Worm (Caenorhabditis elegans) whole organism, late embryonic: ENCODE data around the gene ZC262.13.

ENCODE experiments used
- C08G9.2 ChIP-seq: sonication (generic microtip); optimal IDR thresholded peaks from 2 replicates; lab custom pipeline; 2016; ENCODE audit warnings: mild to moderate bottlenecking, missing genetic modification characterization, moderate library complexity, missing compliant biosample characterization
- C38D4.7 ChIP-seq: fragments of 200-800 bp; sonication (Bioruptor generic); optimal IDR thresholded peaks from 2 replicates; lab custom pipeline; 2018; ENCODE audit warnings: mild to moderate bottlenecking, missing genetic modification characterization, moderate library complexity, missing compliant biosample characterization
- F13H6.1 ChIP-seq: sonication (generic microtip); optimal IDR thresholded peaks from 2 replicates; lab custom pipeline; 2016; ENCODE audit warnings: missing genetic modification characterization, missing compliant biosample characterization
- K09A11.1 ChIP-seq: sonication (generic microtip); optimal IDR thresholded peaks from 2 replicates; lab custom pipeline; 2017; ENCODE audit warnings: antibody characterized with exemption, mild to moderate bottlenecking, missing genetic modification characterization, missing compliant biosample characterization; ENCODE audit not compliant: insufficient read depth
- T23F11.4 ChIP-seq: fragments of 200-800 bp; sonication (Bioruptor generic); optimal IDR thresholded peaks from 2 replicates; lab custom pipeline; 2018; ENCODE audit warnings: mild to moderate bottlenecking, missing genetic modification characterization, missing compliant biosample characterization
- ahr-1 ChIP-seq: sonication (generic microtip); optimal IDR thresholded peaks from 2 replicates; lab custom pipeline; 2016; ENCODE audit warnings: missing genetic modification characterization, missing compliant biosample characterization
- ceh-14 ChIP-seq: sonication (generic microtip); optimal IDR thresholded peaks from 2 replicates; lab custom pipeline; 2016; ENCODE audit warnings: missing genotype, missing genetic modification characterization, missing compliant biosample characterization
- ceh-18 ChIP-seq: sonication (generic microtip); optimal IDR thresholded peaks from 2 replicates; lab custom pipeline; 2016; ENCODE audit warnings: missing genetic modification characterization, missing compliant biosample characterization
- ceh-2 ChIP-seq: sonication (generic microtip); optimal IDR thresholded peaks from 2 replicates; lab custom pipeline; 2016; ENCODE audit warnings: missing genotype, missing genetic modification characterization, missing compliant biosample characterization
- ceh-22 ChIP-seq: sonication (generic microtip); optimal IDR thresholded peaks from 2 replicates; lab custom pipeline; 2017; ENCODE audit warnings: missing biosample characterization, missing genetic modification characterization
- ceh-24 ChIP-seq: sonication (generic microtip); optimal IDR thresholded peaks from 2 replicates; lab custom pipeline; 2016; ENCODE audit warnings: mild to moderate bottlenecking, missing genetic modification characterization, missing compliant biosample characterization
- ceh-30 ChIP-seq: fragments of 150-350 bp; optimal IDR thresholded peaks from 2 replicates; lab custom pipeline; 2014; ENCODE audit warnings: missing biosample characterization, missing genetic modification characterization
- ceh-31 ChIP-seq: sonication (generic microtip); optimal IDR thresholded peaks from 2 replicates; lab custom pipeline; 2016; ENCODE audit warnings: missing genetic modification characterization, missing compliant biosample characterization
- ceh-34 ChIP-seq: sonication (generic microtip); optimal IDR thresholded peaks from 2 replicates; lab custom pipeline; 2016; ENCODE audit warnings: mild to moderate bottlenecking, missing genetic modification characterization, missing compliant biosample characterization
- ceh-45 ChIP-seq: fragments of 200-800 bp; sonication (Bioruptor generic); IDR thresholded peaks from 2 replicates; pipeline ENCODE4 v1.3.6; 2022; ENCODE audit warnings: missing genetic modification reagents, missing genetic modification characterization, missing compliant biosample characterization
- ceh-6 ChIP-seq: fragments of 200-800 bp; sonication (Bioruptor generic); optimal IDR thresholded peaks from 2 replicates; lab custom pipeline; 2018; ENCODE audit warnings: mild to moderate bottlenecking, missing genetic modification characterization, missing compliant biosample characterization
- dmd-4 ChIP-seq: sonication (generic microtip); optimal IDR thresholded peaks from 2 replicates; lab custom pipeline; 2016; ENCODE audit warnings: borderline replicate concordance, missing genetic modification characterization, missing compliant biosample characterization
- dve-1 ChIP-seq: sonication (generic microtip); optimal IDR thresholded peaks from 2 replicates; lab custom pipeline; 2017; ENCODE audit warnings: antibody characterized with exemption, mild to moderate bottlenecking, missing genetic modification characterization, missing compliant biosample characterization
- elt-2 ChIP-seq: sonication (generic microtip); optimal IDR thresholded peaks from 2 replicates; lab custom pipeline; 2016; ENCODE audit warnings: missing genetic modification reagents, missing genetic modification characterization, missing compliant biosample characterization
- elt-4 ChIP-seq: sonication (generic microtip); optimal IDR thresholded peaks from 2 replicates; lab custom pipeline; 2016; ENCODE audit warnings: missing genetic modification characterization, missing compliant biosample characterization
- ets-4 ChIP-seq: sonication (generic microtip); optimal IDR thresholded peaks from 2 replicates; lab custom pipeline; 2016; ENCODE audit warnings: missing genetic modification characterization, missing compliant biosample characterization
- eyg-1 ChIP-seq: sonication (generic microtip); optimal IDR thresholded peaks from 2 replicates; lab custom pipeline; 2016; ENCODE audit warnings: missing genotype, missing genetic modification characterization, missing compliant biosample characterization
- fax-1 ChIP-seq: sonication (generic microtip); optimal IDR thresholded peaks from 2 replicates; lab custom pipeline; 2016; ENCODE audit warnings: missing genotype, missing genetic modification characterization, missing compliant biosample characterization
- fkh-10 ChIP-seq: fragments of 150-350 bp; optimal IDR thresholded peaks from 2 replicates; lab custom pipeline; 2014; ENCODE audit warnings: missing biosample characterization, missing genetic modification reagents, missing genetic modification characterization
- fkh-6 ChIP-seq: sonication (generic microtip); optimal IDR thresholded peaks from 2 replicates; lab custom pipeline; 2016; ENCODE audit warnings: missing genetic modification characterization, missing compliant biosample characterization
- gmeb-2 ChIP-seq: sonication (generic microtip); optimal IDR thresholded peaks from 2 replicates; lab custom pipeline; 2016; ENCODE audit warnings: missing genetic modification characterization, inconsistent platforms, missing compliant biosample characterization
- hlh-15 ChIP-seq: sonication (generic microtip); optimal IDR thresholded peaks from 2 replicates; lab custom pipeline; 2016; ENCODE audit warnings: missing genetic modification characterization, missing compliant biosample characterization
- hlh-30 ChIP-seq: sonication (generic microtip); optimal IDR thresholded peaks from 2 replicates; lab custom pipeline; 2017; ENCODE audit warnings: antibody characterized with exemption, missing genetic modification characterization, missing compliant biosample characterization; ENCODE audit not compliant: insufficient read depth
- hlh-6 ChIP-seq: sonication (generic microtip); optimal IDR thresholded peaks from 2 replicates; lab custom pipeline; 2016; ENCODE audit warnings: missing genotype, missing genetic modification characterization, missing compliant biosample characterization
- hlh-8 ChIP-seq: sonication (generic microtip); optimal IDR thresholded peaks from 2 replicates; lab custom pipeline; 2016; ENCODE audit warnings: missing genotype, missing genetic modification characterization, missing compliant biosample characterization
- lim-6 ChIP-seq: sonication (generic microtip); optimal IDR thresholded peaks from 2 replicates; lab custom pipeline; 2016; ENCODE audit warnings: missing genetic modification characterization, missing compliant biosample characterization
- lin-11 ChIP-seq: fragments of 200-800 bp; sonication (Bioruptor generic); optimal IDR thresholded peaks from 2 replicates; lab custom pipeline; 2018; ENCODE audit warnings: mild to moderate bottlenecking, missing genetic modification characterization, missing compliant biosample characterization
- madf-2 ChIP-seq: sonication (generic microtip); optimal IDR thresholded peaks from 2 replicates; lab custom pipeline; 2017; ENCODE audit warnings: missing genetic modification characterization, missing compliant biosample characterization
- mec-3 ChIP-seq: sonication (generic microtip); optimal IDR thresholded peaks from 2 replicates; lab custom pipeline; 2016; ENCODE audit warnings: borderline replicate concordance, missing genetic modification characterization, missing compliant biosample characterization
- nfya-1 ChIP-seq: sonication (generic microtip); optimal IDR thresholded peaks from 2 replicates; lab custom pipeline; 2017; ENCODE audit warnings: missing genetic modification characterization, mild to moderate bottlenecking, missing compliant biosample characterization, antibody characterized with exemption, moderate library complexity
- nhr-232 ChIP-seq: sonication (generic microtip); optimal IDR thresholded peaks from 2 replicates; lab custom pipeline; 2016; ENCODE audit warnings: missing genetic modification characterization, missing compliant biosample characterization
- pag-3 ChIP-seq: sonication (generic microtip); optimal IDR thresholded peaks from 2 replicates; lab custom pipeline; 2016; ENCODE audit warnings: missing compliant biosample characterization, missing genetic modification characterization, borderline replicate concordance
- pax-1 ChIP-seq: fragments of 150-350 bp; optimal IDR thresholded peaks from 2 replicates; lab custom pipeline; 2014; ENCODE audit warnings: missing biosample characterization, missing genetic modification characterization
- pha-2 ChIP-seq: sonication (generic microtip); optimal IDR thresholded peaks from 2 replicates; lab custom pipeline; 2017; ENCODE audit warnings: mild to moderate bottlenecking, missing genetic modification characterization, missing compliant biosample characterization
- pqm-1 ChIP-seq: sonication (generic microtip); optimal IDR thresholded peaks from 2 replicates; lab custom pipeline; 2016; ENCODE audit warnings: missing genetic modification characterization, missing compliant biosample characterization
- pros-1 ChIP-seq: fragments of 150-350 bp; optimal IDR thresholded peaks from 2 replicates; lab custom pipeline; 2014; ENCODE audit warnings: missing biosample characterization, missing genetic modification reagents, missing genetic modification characterization
- ref-2 ChIP-seq: sonication (generic microtip); optimal IDR thresholded peaks from 2 replicates; lab custom pipeline; 2016; ENCODE audit warnings: missing genetic modification characterization, missing compliant biosample characterization
- rnt-1 ChIP-seq: sonication (generic microtip); optimal IDR thresholded peaks from 2 replicates; lab custom pipeline; 2016; ENCODE audit warnings: missing genetic modification characterization, missing compliant biosample characterization
- sox-2 ChIP-seq: fragments of 200-800 bp; sonication (Bioruptor generic); IDR thresholded peaks from 2 replicates; pipeline ENCODE4 v1.3.6; 2022; ENCODE audit warnings: missing genetic modification reagents, missing genetic modification characterization, missing compliant biosample characterization
- sox-4 ChIP-seq: sonication (generic microtip); optimal IDR thresholded peaks from 2 replicates; lab custom pipeline; 2017; ENCODE audit warnings: mild to moderate bottlenecking, missing genetic modification characterization, inconsistent platforms, missing compliant biosample characterization
- syd-9 ChIP-seq: sonication (generic microtip); optimal IDR thresholded peaks from 2 replicates; lab custom pipeline; 2016; ENCODE audit warnings: mild to moderate bottlenecking, missing genetic modification characterization, moderate library complexity, missing compliant biosample characterization
- tbx-2 ChIP-seq: sonication (generic microtip); optimal IDR thresholded peaks from 2 replicates; lab custom pipeline; 2016; ENCODE audit warnings: missing genetic modification characterization, missing compliant biosample characterization
- tbx-7 ChIP-seq: sonication (generic microtip); optimal IDR thresholded peaks from 2 replicates; lab custom pipeline; 2016; ENCODE audit warnings: missing genotype, missing genetic modification characterization, missing compliant biosample characterization
- ttx-3 ChIP-seq: sonication (generic microtip); optimal IDR thresholded peaks from 2 replicates; lab custom pipeline; 2016; ENCODE audit warnings: missing genetic modification reagents, missing genetic modification characterization, missing compliant biosample characterization
- unc-3 ChIP-seq, 2 experiments: fragments of 200-800 bp in 1 of 2; sonication (Bioruptor generic) in 1 of 2; sonication (generic microtip) in 1 of 2; conservative IDR thresholded peaks in 1 of 2; optimal IDR thresholded peaks in 1 of 2; 2 replicates each; pipeline versions ENCODE4 v1.3.6 to Lab custom; 2016 to 2022; ENCODE audit warnings: missing compliant biosample characterization in 2 of 2, missing genetic modification characterization in 2 of 2, missing genetic modification reagents in 1 of 2
- unc-42 ChIP-seq: sonication (generic microtip); optimal IDR thresholded peaks from 2 replicates; lab custom pipeline; 2016; ENCODE audit warnings: missing genotype, missing genetic modification characterization, missing compliant biosample characterization
- unc-86 ChIP-seq: sonication (generic microtip); optimal IDR thresholded peaks from 2 replicates; lab custom pipeline; 2016; ENCODE audit warnings: missing genetic modification characterization, missing compliant biosample characterization
- ztf-16 ChIP-seq: sonication (generic microtip); optimal IDR thresholded peaks from 2 replicates; lab custom pipeline; 2017; ENCODE audit warnings: missing genetic modification characterization, missing compliant biosample characterization

ZC262.13 gene

ce11 chrIII:8319100-8319499, 6.9 kb upstream of the ZC262.13 start, which contains the start of gene F10E9.11:
F10E9.11 (minus strand) TSS chrIII:8319260.
- TF ChIP-seq gmeb-2 (tag; lab: Kevin White, UChicago): peak; percentile 1
- no peak for TF ChIP-seq elt-4 (tag; lab: Kevin White, UChicago)
- no peak for TF ChIP-seq pros-1 (tag; lab: Kevin White, UChicago)
- peak; percentile 50 for TF ChIP-seq ceh-18 (tag; lab: Kevin White, UChicago)
- TF ChIP-seq nhr-232 (tag; lab: Kevin White, UChicago): no peak
- TF ChIP-seq T23F11.4 (GFP tag; lab: Kevin White, UChicago): no peak
- no peak for TF ChIP-seq ceh-24 (tag; lab: Kevin White, UChicago)
- peak; percentile 45 for TF ChIP-seq unc-86
- no peak for TF ChIP-seq ceh-22 (tag; lab: Kevin White, UChicago)
- TF ChIP-seq dve-1 (tag; lab: Kevin White, UChicago): no peak
- TF ChIP-seq ceh-45 (GFP tag; lab: Robert Waterston, UW): no peak
- peak; percentile 99 for TF ChIP-seq ceh-31 (tag; lab: Kevin White, UChicago)
- peak; percentile 48 for TF ChIP-seq pqm-1 (tag; lab: Kevin White, UChicago)
- TF ChIP-seq fax-1 (tag; lab: Kevin White, UChicago): peak; percentile 62
- peak; percentile 41; the same call in 1 of the 2 replicates for TF ChIP-seq unc-3 (GFP tag; conservative IDR thresholded peaks at IDR 0.05; lab: Robert Waterston, UW)
- TF ChIP-seq unc-3 (tag; optimal IDR thresholded peaks at IDR 0.05; lab: Kevin White, UChicago): peak; percentile 33
- TF ChIP-seq ceh-14 (tag; lab: Kevin White, UChicago): peak; percentile 81
- TF ChIP-seq rnt-1 (tag; lab: Kevin White, UChicago): peak; percentile 84
- no peak for TF ChIP-seq fkh-10 (GFP tag; lab: Kevin White, UChicago)
- TF ChIP-seq ceh-30 (tag; lab: Kevin White, UChicago): no peak
- TF ChIP-seq dmd-4 (tag; lab: Kevin White, UChicago): peak; percentile 73
- peak; percentile 62 for TF ChIP-seq nfya-1
- no peak for TF ChIP-seq pag-3 (tag; lab: Kevin White, UChicago)
- TF ChIP-seq pax-1: peak; percentile 27
- TF ChIP-seq ztf-16: peak; percentile 39
- TF ChIP-seq fkh-6: peak; percentile 56
- TF ChIP-seq pha-2 (tag; lab: Kevin White, UChicago): peak; percentile 37
- TF ChIP-seq ceh-6 (GFP tag; lab: Kevin White, UChicago): peak; percentile 8
- TF ChIP-seq lin-11 (tag; lab: Kevin White, UChicago): no peak
- peak; percentile 69 for TF ChIP-seq unc-42
- no peak for TF ChIP-seq K09A11.1 (tag; lab: Kevin White, UChicago)
- TF ChIP-seq ahr-1: peak; percentile 53
- TF ChIP-seq sox-2: no peak
- peak; percentile 86 for TF ChIP-seq hlh-8
- peak; percentile 93 for TF ChIP-seq tbx-2
- peak; percentile 96 for TF ChIP-seq C08G9.2 (tag; lab: Kevin White, UChicago)
- TF ChIP-seq tbx-7 (tag; lab: Kevin White, UChicago): peak; percentile 93
- peak; percentile 34 for TF ChIP-seq hlh-6 (tag; lab: Kevin White, UChicago)
- TF ChIP-seq madf-2 (tag; lab: Kevin White, UChicago): no peak
- peak; percentile 13 for TF ChIP-seq hlh-30 (tag; lab: Kevin White, UChicago)
- TF ChIP-seq lim-6 (tag; lab: Kevin White, UChicago): peak; percentile 79
- peak; percentile 76 for TF ChIP-seq mec-3 (tag; lab: Kevin White, UChicago)
- peak; percentile 97 for TF ChIP-seq ceh-2 (tag; lab: Kevin White, UChicago)
- TF ChIP-seq eyg-1: peak; percentile 16
- no peak for TF ChIP-seq syd-9 (tag; lab: Kevin White, UChicago)
- peak; percentile 73 for TF ChIP-seq ceh-34 (tag; lab: Kevin White, UChicago)
- TF ChIP-seq F13H6.1 (tag; lab: Kevin White, UChicago): peak; percentile 79
- TF ChIP-seq sox-4: no peak
- TF ChIP-seq ttx-3 (tag; lab: Kevin White, UChicago): peak; percentile 43
- peak; percentile 94 for TF ChIP-seq ets-4 (tag; lab: Kevin White, UChicago)
- TF ChIP-seq elt-2 (tag; lab: Kevin White, UChicago): peak; percentile 47
- no peak for TF ChIP-seq hlh-15 (tag; lab: Kevin White, UChicago)
- TF ChIP-seq C38D4.7: no peak
- TF ChIP-seq ref-2: peak; percentile 100
